Worm (Caenorhabditis elegans): ENCODE measurements around the gene Y51A2B.6.

Y51A2B.6 gene

ce11 chrV:18395649-18396048, 1.5 kb upstream of the Y51A2B.6 start, which contains the start of gene Y51A2B.9:
Y51A2B.9 (minus strand) TSS chrV:18395749.
- no peak for TF ChIP-seq unc-62 (GFP tag; optimal IDR thresholded peaks at IDR 0.05)

ce11 chrV:18389046-18389445, 5.1 kb downstream of the Y51A2B.6 start, which contains the start of the genes Y51A2B.4 and Y51A2B.5:
Y51A2B.4 (minus strand) TSS chrV:18389146.
Y51A2B.5 (plus strand) TSS chrV:18389277.
- TF ChIP-seq unc-62 (GFP tag; optimal IDR thresholded peaks at IDR 0.05): no peak

DNA sequence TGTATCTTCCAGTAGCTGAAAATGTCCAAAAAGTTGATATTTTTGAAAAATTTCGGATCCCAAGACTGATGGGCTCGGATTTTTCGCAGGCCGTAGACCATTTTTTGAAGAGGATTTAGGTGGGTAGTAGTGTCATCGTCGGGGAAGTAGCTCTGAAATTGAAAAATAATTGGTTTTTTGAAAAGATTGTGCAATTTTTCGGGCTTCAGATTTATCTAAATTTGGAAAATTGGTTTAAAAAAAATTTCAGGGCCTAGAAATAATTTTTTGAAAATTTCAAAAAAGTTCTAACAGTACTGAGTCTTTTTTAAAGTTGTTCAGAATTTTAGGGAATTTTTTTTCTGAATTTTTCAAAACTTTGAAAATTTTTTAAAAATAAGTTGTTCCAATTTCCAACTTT, 11.5 kb downstream of the Y51A2B.6 start, which contains the start of gene nhr-288:
Gene nhr-288, minus strand, starts transcription at position 101 of the 400 bp plus-strand sequence.
- TF ChIP-seq unc-62 (GFP tag; optimal IDR thresholded peaks at IDR 0.05): no peak

DNA sequence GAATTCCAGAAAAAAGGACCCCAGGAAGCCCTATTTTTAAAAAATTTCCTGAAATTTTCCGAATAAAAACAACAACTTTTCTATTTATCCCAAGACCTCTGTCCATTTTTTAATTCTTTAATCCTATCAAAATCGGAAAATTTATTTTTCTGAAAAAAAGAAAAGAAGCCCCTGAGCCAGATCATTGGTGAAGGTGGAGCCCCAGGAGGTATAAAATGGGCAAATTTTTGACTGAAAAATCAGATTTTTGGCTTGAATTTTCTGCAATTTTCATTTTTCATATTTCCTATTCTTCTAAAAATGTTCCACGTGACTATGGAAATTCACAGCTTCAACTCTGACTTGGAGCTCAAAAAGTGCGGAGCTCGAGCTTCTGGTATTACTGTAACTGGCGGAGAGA, 15.3 kb downstream of the Y51A2B.6 start, which contains the start of gene Y51A2B.8:
Gene Y51A2B.8, plus strand, starts transcription at position 301 of the 400 bp plus-strand sequence.
- no peak for TF ChIP-seq unc-62 (GFP tag; optimal IDR thresholded peaks at IDR 0.05)

ce11 chrV:18375551-18375950, 18.6 kb downstream of the Y51A2B.6 start:
- no peak for TF ChIP-seq unc-62 (GFP tag; optimal IDR thresholded peaks at IDR 0.05)

- TF ChIP-seq unc-62 (GFP tag; optimal IDR thresholded peaks at IDR 0.05): no peak
Observed at ce11 chrV:18374194-18374593, 19.9 kb downstream of the Y51A2B.6 start, which contains the start of gene Y51A2B.2. Y51A2B.2 (plus strand) TSS chrV:18374494.

DNA sequence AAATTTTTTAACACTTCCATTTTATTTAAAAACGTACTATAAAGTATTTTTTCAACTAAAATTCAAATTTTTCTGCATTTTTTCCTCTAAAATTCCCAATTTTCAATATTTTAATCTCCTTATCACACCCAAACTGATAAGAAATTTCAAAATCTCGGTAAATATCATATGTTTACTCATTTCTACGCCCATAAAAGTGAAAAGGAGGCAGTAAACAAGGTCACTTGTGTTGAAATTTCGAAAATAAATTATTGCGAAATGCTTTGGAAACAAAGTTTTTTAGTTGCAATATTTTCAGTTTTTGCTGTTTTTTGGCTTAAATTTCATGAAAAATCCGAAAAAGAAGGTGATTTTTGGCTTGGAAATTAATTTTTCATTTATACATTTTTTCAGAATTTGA, 22.5 kb downstream of the Y51A2B.6 start, which contains the start of gene C08E8.4:
Gene C08E8.4, plus strand, starts transcription at position 268 of the 400 bp plus-strand sequence.
- no peak for TF ChIP-seq unc-62 (GFP tag; optimal IDR thresholded peaks at IDR 0.05)

ce11 chrV:18371028-18371427, 23.1 kb downstream of the Y51A2B.6 start:
- no peak for TF ChIP-seq unc-62 (GFP tag; optimal IDR thresholded peaks at IDR 0.05)

- TF ChIP-seq unc-62 (GFP tag; optimal IDR thresholded peaks at IDR 0.05): no peak
Observed at ce11 chrV:18368322-18368721, 25.8 kb downstream of the Y51A2B.6 start, which contains the start of gene C08E8.6. C08E8.6 (minus strand) TSS chrV:18368422.

ce11 chrV:18364558-18364957, 29.5 kb downstream of the Y51A2B.6 start, which contains the start of gene C08E8.9:
C08E8.9 (plus strand) TSS chrV:18364858.
- TF ChIP-seq unc-62 (GFP tag; optimal IDR thresholded peaks at IDR 0.05): no peak

- no peak for TF ChIP-seq unc-62 (GFP tag; optimal IDR thresholded peaks at IDR 0.05)
Observed at ce11 chrV:18362402-18362801, 31.7 kb downstream of the Y51A2B.6 start, which contains the start of gene C08E8.1. C08E8.1 (minus strand) TSS chrV:18362502.

DNA sequence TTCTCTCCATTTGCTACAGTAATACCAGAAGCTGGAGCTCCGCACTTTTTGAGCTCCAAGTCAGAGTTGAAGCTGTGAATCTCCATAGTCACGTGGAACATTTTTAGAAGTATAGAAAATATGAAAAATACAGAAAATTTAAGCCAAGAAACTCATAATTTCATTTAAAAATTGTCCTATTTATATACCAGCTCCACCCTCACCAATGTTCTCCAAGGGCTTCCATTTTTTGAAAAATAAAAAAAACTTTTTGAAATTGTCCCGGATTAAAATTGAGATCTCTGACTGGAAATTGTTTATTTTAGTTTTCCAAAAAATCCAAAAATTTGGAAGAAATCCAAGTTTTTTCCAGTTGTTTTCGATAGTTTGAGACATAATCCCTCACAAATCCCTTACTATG, 34.2 kb downstream of the Y51A2B.6 start, which contains the start of gene C08E8.5:
Gene C08E8.5, minus strand, starts transcription at position 101 of the 400 bp plus-strand sequence.
- no peak for TF ChIP-seq unc-62 (GFP tag; optimal IDR thresholded peaks at IDR 0.05)

DNA sequence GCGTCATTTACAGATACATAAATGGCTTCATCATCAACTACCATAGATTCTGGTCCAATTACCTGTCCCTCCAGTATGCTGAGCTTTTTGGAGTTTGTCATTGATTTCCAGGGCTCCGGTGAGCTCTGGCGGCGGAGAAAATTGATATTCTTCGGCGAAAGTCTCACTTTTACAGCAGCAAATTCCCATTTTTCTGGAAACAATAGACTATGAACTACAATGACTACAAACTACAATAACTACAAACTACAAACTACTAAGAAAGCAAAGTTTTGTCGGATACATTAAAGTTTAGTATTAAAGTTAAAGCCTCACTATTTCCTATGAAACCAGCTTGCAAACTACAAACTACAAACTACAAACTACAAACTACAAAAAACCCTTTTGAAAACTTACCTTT, 38.4 kb downstream of the Y51A2B.6 start, which contains the start of gene C08E8.2:
Gene C08E8.2, minus strand, starts transcription at position 101 of the 400 bp plus-strand sequence.
- TF ChIP-seq unc-62 (GFP tag; optimal IDR thresholded peaks at IDR 0.05): no peak

ce11 chrV:18354299-18354698, 39.8 kb downstream of the Y51A2B.6 start:
- TF ChIP-seq unc-62 (GFP tag; optimal IDR thresholded peaks at IDR 0.05): no peak

ce11 chrV:18350721-18351120, 43.4 kb downstream of the Y51A2B.6 start, which contains the start of gene C08E8.11:
C08E8.11 (plus strand) TSS chrV:18351021.
- TF ChIP-seq unc-62 (GFP tag; optimal IDR thresholded peaks at IDR 0.05): no peak

DNA sequence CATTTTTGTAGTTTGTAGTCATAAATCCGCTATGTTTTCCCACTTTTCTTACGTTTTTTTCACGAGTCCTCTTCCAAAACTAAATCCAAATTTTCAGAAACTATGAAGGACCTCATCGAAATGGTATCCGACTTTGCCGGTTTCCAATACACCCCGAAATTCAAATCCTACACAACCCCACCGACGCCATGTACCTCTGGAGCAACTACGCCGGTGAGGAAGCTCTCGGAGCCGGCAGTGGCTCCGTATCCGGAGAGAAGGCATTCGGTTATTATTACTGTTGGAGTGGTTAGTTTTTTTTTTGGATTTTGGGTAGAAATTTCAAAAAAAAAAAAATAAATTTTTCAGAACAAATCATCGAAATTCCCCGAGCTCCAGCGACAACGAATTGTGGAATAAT, 44.1 kb downstream of the Y51A2B.6 start, which contains the start of gene C08E8.3:
Gene C08E8.3, plus strand, starts transcription at position 84 of the 400 bp plus-strand sequence.
- no peak for TF ChIP-seq unc-62 (GFP tag; optimal IDR thresholded peaks at IDR 0.05)

DNA sequence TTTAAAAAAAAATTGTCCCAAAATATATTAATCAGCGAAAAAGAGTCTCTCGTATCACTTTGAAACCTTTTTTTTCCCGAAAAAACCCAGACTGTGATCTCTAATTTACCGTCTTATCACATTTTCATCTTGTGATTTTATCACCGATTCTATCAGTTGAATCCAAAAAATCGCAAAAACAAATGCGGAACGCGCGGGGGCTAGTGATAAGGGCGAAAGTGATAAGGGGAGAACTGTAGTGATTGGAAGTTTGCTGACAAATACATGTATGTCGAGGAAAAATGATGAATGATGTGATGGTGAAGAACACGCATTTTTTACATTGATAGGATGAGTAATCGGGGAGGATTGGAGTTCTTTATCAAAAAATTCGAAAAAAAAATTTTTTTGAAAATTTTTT, 48.0 kb downstream of the Y51A2B.6 start:
- TF ChIP-seq unc-62 (GFP tag; optimal IDR thresholded peaks at IDR 0.05): no peak

All from whole organism, dauer.